Fruit fly (Drosophila melanogaster) whole organism, embryonic: Measurements from ENCODE around the gene BBIP1.

Experiments
- B-H1 ChIP-seq: fragments of 200-800 bp; sonication (Bioruptor generic); IDR thresholded peaks from 3 replicates; pipeline ENCODE4 v1.3.6; 2022; ENCODE audit warnings: missing biosample characterization, missing genetic modification characterization
- B-H2 ChIP-seq: fragments of 200-800 bp; sonication (Bioruptor generic); optimal IDR thresholded peaks from 2 replicates; lab custom pipeline; 2018; ENCODE audit warnings: missing biosample characterization, mild to moderate bottlenecking, missing genetic modification characterization
- Bteb2 ChIP-seq: fragments of 200-800 bp; sonication (Bioruptor generic); optimal IDR thresholded peaks from 2 replicates; lab custom pipeline; 2016; ENCODE audit warnings: missing biosample characterization, missing genetic modification characterization
- CG10462 ChIP-seq: fragments of 200-800 bp; sonication (Bioruptor generic); optimal IDR thresholded peaks from 2 replicates; lab custom pipeline; 2016; ENCODE audit warnings: missing biosample characterization, missing genetic modification characterization
- CG11247 ChIP-seq: fragments of 200-800 bp; sonication (Bioruptor generic); IDR thresholded peaks from 2 replicates; pipeline ENCODE4 v1.3.6; 2022; ENCODE audit warnings: missing biosample characterization, missing genetic modification characterization
- CG11456 ChIP-seq: fragments of 200-800 bp; sonication (Bioruptor generic); IDR thresholded peaks from 3 replicates; pipeline ENCODE4 v1.3.6; 2022; ENCODE audit warnings: missing biosample characterization, missing genetic modification characterization
- CG12219 ChIP-seq: fragments of 200-800 bp; sonication (Bioruptor generic); optimal IDR thresholded peaks from 3 replicates; lab custom pipeline; 2018; ENCODE audit warnings: missing biosample characterization, mild to moderate bottlenecking, missing genetic modification characterization
- CG1233 ChIP-seq: fragments of 200-800 bp; sonication (Bioruptor generic); optimal IDR thresholded peaks from 4 replicates; lab custom pipeline; 2018; ENCODE audit warnings: missing biosample characterization, mild to moderate bottlenecking, missing genetic modification characterization
- CG12942 ChIP-seq: fragments of 200-800 bp; sonication (Bioruptor generic); optimal IDR thresholded peaks from 3 replicates; lab custom pipeline; 2016; ENCODE audit warnings: missing biosample characterization, missing genetic modification characterization
- CG13624 ChIP-seq: fragments of 200-800 bp; sonication (Bioruptor generic); optimal IDR thresholded peaks from 2 replicates; lab custom pipeline; 2016; ENCODE audit warnings: missing biosample characterization, missing genetic modification characterization
- CG15479 ChIP-seq: fragments of 200-800 bp; sonication (Bioruptor generic); optimal IDR thresholded peaks from 3 replicates; lab custom pipeline; 2019; ENCODE audit warnings: missing biosample characterization, mild to moderate bottlenecking, missing genetic modification characterization, moderate library complexity
- CG15514 ChIP-seq: fragments of 200-800 bp; sonication (Bioruptor generic); optimal IDR thresholded peaks from 3 replicates; lab custom pipeline; 2017; ENCODE audit warnings: missing biosample characterization, missing genetic modification characterization, mild to moderate bottlenecking, moderate library complexity, missing genetic modification reagents
- CG34376 ChIP-seq: fragments of 200-800 bp; sonication (Bioruptor generic); optimal IDR thresholded peaks from 2 replicates; lab custom pipeline; 2018; ENCODE audit warnings: missing biosample characterization, mild to moderate bottlenecking, missing genetic modification characterization
- CG3995 ChIP-seq: fragments of 200-800 bp; sonication (Bioruptor generic); optimal IDR thresholded peaks from 3 replicates; lab custom pipeline; 2016; ENCODE audit warnings: missing biosample characterization, missing genetic modification characterization
- CG4360 ChIP-seq: fragments of 200-800 bp; sonication (Bioruptor generic); IDR thresholded peaks from 2 replicates; pipeline ENCODE4 v1.3.6; 2022; ENCODE audit warnings: missing biosample characterization, missing genetic modification characterization
- CG4404 ChIP-seq: fragments of 200-800 bp; sonication (Bioruptor generic); IDR thresholded peaks from 2 replicates; pipeline ENCODE4 v1.3.6; 2022; ENCODE audit warnings: missing biosample characterization, missing genetic modification characterization
- CG4854 ChIP-seq: fragments of 200-800 bp; sonication (Bioruptor generic); optimal IDR thresholded peaks from 2 replicates; lab custom pipeline; 2016; ENCODE audit warnings: missing biosample characterization, missing genetic modification characterization, inconsistent platforms
- CG6254 ChIP-seq: fragments of 200-800 bp; sonication (Bioruptor generic); optimal IDR thresholded peaks from 3 replicates; lab custom pipeline; 2017; ENCODE audit warnings: mild to moderate bottlenecking, missing biosample characterization, missing genetic modification reagents, missing genetic modification characterization
- CG6689 ChIP-seq: fragments of 200-800 bp; sonication (Bioruptor generic); IDR thresholded peaks from 2 replicates; pipeline ENCODE4 v1.3.6; 2022; ENCODE audit warnings: missing biosample characterization, missing genetic modification characterization
- CG9727 ChIP-seq: fragments of 200-800 bp; sonication (Bioruptor generic); optimal IDR thresholded peaks from 3 replicates; lab custom pipeline; 2017; ENCODE audit warnings: missing biosample characterization, mild to moderate bottlenecking, missing genetic modification characterization
- Chrac-16 ChIP-seq: fragments of 200-800 bp; sonication (Bioruptor generic); optimal IDR thresholded peaks from 3 replicates; lab custom pipeline; 2016; ENCODE audit warnings: missing biosample characterization, missing genetic modification characterization
- CkIIα-i1 ChIP-seq: fragments of 200-800 bp; sonication (Bioruptor generic); IDR thresholded peaks from 2 replicates; pipeline ENCODE4 v1.3.6; 2022; ENCODE audit warnings: missing biosample characterization, missing genetic modification characterization
- CrebB ChIP-seq: fragments of 200-800 bp; sonication (Bioruptor generic); optimal IDR thresholded peaks from 3 replicates; lab custom pipeline; 2018; ENCODE audit warnings: missing biosample characterization, mild to moderate bottlenecking, missing genetic modification characterization
- D19B ChIP-seq: fragments of 200-800 bp; sonication (Bioruptor generic); optimal IDR thresholded peaks from 2 replicates; lab custom pipeline; 2017; ENCODE audit warnings: missing biosample characterization, mild to moderate bottlenecking, missing genetic modification characterization
- Dbx ChIP-seq: fragments of 200-800 bp; sonication (Bioruptor generic); IDR thresholded peaks from 3 replicates; pipeline ENCODE4 v1.3.6; 2022; ENCODE audit warnings: missing biosample characterization, missing genetic modification characterization
- HLH3B ChIP-seq: fragments of 200-800 bp; sonication (Bioruptor generic); IDR thresholded peaks from 2 replicates; pipeline ENCODE4 v1.3.6; 2022; ENCODE audit warnings: missing biosample characterization, missing genetic modification characterization
- HLH54F ChIP-seq: fragments of 200-800 bp; sonication (Bioruptor generic); optimal IDR thresholded peaks from 3 replicates; lab custom pipeline; 2016; ENCODE audit warnings: missing biosample characterization, missing genetic modification characterization
- NC2α ChIP-seq: fragments of 200-800 bp; sonication (Bioruptor generic); optimal IDR thresholded peaks from 2 replicates; lab custom pipeline; 2016; ENCODE audit warnings: missing biosample characterization, missing genetic modification characterization
- NC2β ChIP-seq: fragments of 200-800 bp; sonication (Bioruptor generic); optimal IDR thresholded peaks from 2 replicates; lab custom pipeline; 2016; ENCODE audit warnings: missing biosample characterization, missing genetic modification characterization
- Scr ChIP-seq: fragments of 200-800 bp; sonication (Bioruptor generic); IDR thresholded peaks from 2 replicates; pipeline ENCODE4 v1.3.6; 2022; ENCODE audit warnings: missing biosample characterization, missing genetic modification characterization; ENCODE audit not compliant: partially characterized antibody
- Sox100B ChIP-seq: fragments of 200-800 bp; sonication (Bioruptor generic); optimal IDR thresholded peaks from 3 replicates; lab custom pipeline; 2018; ENCODE audit warnings: missing biosample characterization, mild to moderate bottlenecking, missing genetic modification characterization
- Trl ChIP-seq, 3 experiments: fragments of >200 bp in 2 of 3; fragments of 200-800 bp in 1 of 3; sonication (Bioruptor generic) in 1 of 3; optimal IDR thresholded peaks; 2 replicates in 1 of 3; 3 replicates in 2 of 3; lab custom pipeline; 2016 to 2017; ENCODE audit warnings: missing biosample characterization in 1 of 3, missing genetic modification characterization in 1 of 3
- YL-1 ChIP-seq: fragments of 200-800 bp; sonication (Bioruptor generic); optimal IDR thresholded peaks from 3 replicates; lab custom pipeline; 2017; ENCODE audit warnings: missing biosample characterization, mild to moderate bottlenecking, missing genetic modification characterization
- br ChIP-seq: fragments of >200 bp; optimal IDR thresholded peaks from 2 replicates; lab custom pipeline; 2017
- chn ChIP-seq: fragments of 200-800 bp; sonication (Bioruptor generic); optimal IDR thresholded peaks from 2 replicates; lab custom pipeline; 2016; ENCODE audit warnings: missing biosample characterization, missing genetic modification characterization
- dmrt99B ChIP-seq: fragments of 200-800 bp; sonication (Bioruptor generic); optimal IDR thresholded peaks from 2 replicates; lab custom pipeline; 2018; ENCODE audit warnings: missing biosample characterization, mild to moderate bottlenecking, missing genetic modification characterization, moderate library complexity
- fru ChIP-seq: fragments of >200 bp; optimal IDR thresholded peaks from 2 replicates; lab custom pipeline; 2017
- gro ChIP-seq: fragments of 200-800 bp; sonication (Bioruptor generic); optimal IDR thresholded peaks from 2 replicates; lab custom pipeline; 2016; ENCODE audit warnings: missing biosample characterization, missing genetic modification characterization
- jigr1 ChIP-seq: fragments of 200-800 bp; sonication (Bioruptor generic); IDR thresholded peaks from 3 replicates; pipeline ENCODE4 v1.3.6; 2022; ENCODE audit warnings: missing biosample characterization, missing genetic modification characterization
- knrl ChIP-seq: fragments of 200-800 bp; sonication (Bioruptor generic); IDR thresholded peaks from 3 replicates; pipeline ENCODE4 v1.3.6; 2022; ENCODE audit warnings: missing biosample characterization, missing genetic modification characterization; ENCODE audit not compliant: partially characterized antibody
- nerfin-1 ChIP-seq: fragments of 200-800 bp; sonication (Bioruptor generic); optimal IDR thresholded peaks from 3 replicates; lab custom pipeline; 2019; ENCODE audit warnings: missing biosample characterization, mild to moderate bottlenecking, missing genetic modification characterization, moderate library complexity
- nmo ChIP-seq: fragments of 200-800 bp; sonication (Bioruptor generic); optimal IDR thresholded peaks from 2 replicates; lab custom pipeline; 2018; ENCODE audit warnings: missing biosample characterization, mild to moderate bottlenecking, missing genetic modification characterization, moderate library complexity
- org-1 ChIP-seq: fragments of 200-800 bp; sonication (Bioruptor generic); optimal IDR thresholded peaks from 2 replicates; lab custom pipeline; 2017; ENCODE audit warnings: missing biosample characterization, missing genetic modification characterization
- peb ChIP-seq: fragments of 200-800 bp; sonication (Bioruptor generic); IDR thresholded peaks from 2 replicates; pipeline ENCODE4 v1.3.6; 2022; ENCODE audit warnings: missing biosample characterization, missing genetic modification characterization
- repo ChIP-seq: fragments of 200-800 bp; sonication (Bioruptor generic); optimal IDR thresholded peaks from 2 replicates; lab custom pipeline; 2016; ENCODE audit warnings: missing biosample characterization, missing genetic modification characterization
- salm ChIP-seq: fragments of 200-800 bp; sonication (Bioruptor generic); optimal IDR thresholded peaks from 2 replicates; lab custom pipeline; 2018; ENCODE audit warnings: missing biosample characterization, mild to moderate bottlenecking, missing genetic modification characterization
- shn ChIP-seq: fragments of 200-800 bp; sonication (Bioruptor generic); optimal IDR thresholded peaks from 3 replicates; lab custom pipeline; 2016; ENCODE audit warnings: missing biosample characterization, missing genetic modification characterization
- slou ChIP-seq: fragments of 200-800 bp; sonication (Bioruptor generic); optimal IDR thresholded peaks from 3 replicates; lab custom pipeline; 2016; ENCODE audit warnings: missing biosample characterization, missing genetic modification characterization
- sqz ChIP-seq: fragments of 200-800 bp; sonication (Bioruptor generic); optimal IDR thresholded peaks from 3 replicates; lab custom pipeline; 2018; ENCODE audit warnings: missing biosample characterization, mild to moderate bottlenecking, missing genetic modification characterization
- vfl ChIP-seq: fragments of 200-800 bp; sonication (Bioruptor generic); optimal IDR thresholded peaks from 2 replicates; lab custom pipeline; 2016; ENCODE audit warnings: missing biosample characterization, missing genetic modification characterization
- yki ChIP-seq: fragments of >200 bp; optimal IDR thresholded peaks from 3 replicates; lab custom pipeline; 2018
- zfh1 ChIP-seq: fragments of 200-800 bp; sonication (Bioruptor generic); IDR thresholded peaks from 3 replicates; pipeline ENCODE4 v1.3.6; 2022; ENCODE audit warnings: missing biosample characterization, missing genetic modification characterization

The BBIP1 gene

DNA sequence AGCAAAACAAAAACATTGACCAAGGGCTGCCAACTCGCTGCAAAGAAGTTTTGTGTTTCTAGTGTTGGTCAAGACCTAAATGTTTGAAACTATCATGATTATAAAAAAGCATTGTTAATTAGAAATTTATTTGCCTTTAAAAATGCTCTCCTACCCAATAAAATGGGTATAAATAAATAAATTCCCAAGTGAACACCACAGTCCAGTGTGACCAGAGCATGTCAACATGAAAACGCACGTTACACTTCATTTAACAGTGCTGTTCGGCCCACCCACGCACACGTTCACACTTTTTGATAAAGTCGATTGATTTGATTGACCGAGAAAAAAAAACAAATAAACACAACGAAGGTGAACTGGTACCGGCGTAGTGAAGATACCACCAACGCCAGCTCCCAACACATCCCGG, at the start of gene BBIP1, which contains the start of the genes CG9356 and CG8135 (continued):
- TF ChIP-seq CG12219 (GFP tag; lab: Kevin White, UChicago) (no peak), sqz (GFP tag; lab: Kevin White, UChicago) (peak; percentile 81), D19B (GFP tag; lab: Kevin White, UChicago) (no peak), CG11456 (GFP tag; lab: Robert Waterston, UW) (peak; percentile 75), CG1233 (GFP tag; lab: Kevin White, UChicago) (peak; percentile 2), jigr1 (GFP tag; lab: Robert Waterston, UW) (no peak), Dbx (GFP tag; lab: Robert Waterston, UW) (peak; percentile 80), Scr (peak; percentile 50), fru (no peak), Bteb2 (GFP tag; lab: Kevin White, UChicago) (peak; percentile 82), B-H1 (GFP tag; lab: Robert Waterston, UW) (0 out of 3 replicates have a peak, but pooled peaks have one; percentile 28), salm (tag; lab: Kevin White, UChicago) (peak; percentile 47), CG4404 (peak; percentile 37; the same call in 1 of the 2 replicates), br (lab: Kevin White, UChicago) (no peak), knrl (GFP tag; lab: Robert Waterston, UW) (no peak), org-1 (no peak), CG4854 (GFP tag; lab: Kevin White, UChicago) (peak; percentile 79), B-H2 (GFP tag; lab: Kevin White, UChicago) (peak; percentile 74), slou (GFP tag; lab: Kevin White, UChicago) (peak; percentile 46), nmo (GFP tag; lab: Kevin White, UChicago) (peak; percentile 81), Sox100B (GFP tag; lab: Kevin White, UChicago) (no peak), CG15479 (no peak), peb (GFP tag; lab: Robert Waterston, UW) (no peak), CG3995 (GFP tag; lab: Kevin White, UChicago) (peak; percentile 40), CG6254 (GFP tag; lab: Kevin White, UChicago) (peak; percentile 56), Chrac-16 (GFP tag; lab: Kevin White, UChicago) (peak; percentile 85), NC2β (GFP tag; lab: Kevin White, UChicago) (peak; percentile 88), shn (GFP tag; lab: Kevin White, UChicago) (peak; percentile 57), HLH3B (GFP tag; lab: Robert Waterston, UW) (peak; percentile 59; the same call in 1 of the 2 replicates), CkIIα-i1 (GFP tag; lab: Robert Waterston, UW) (no peak), CG6689 (peak; percentile 67), vfl (GFP tag; lab: Kevin White, UChicago) (peak; percentile 69), HLH54F (GFP tag; lab: Kevin White, UChicago) (peak; percentile 87), CG9727 (GFP tag; lab: Kevin White, UChicago) (peak; percentile 76), Trl (optimal IDR thresholded peaks at IDR 0.05; lab: Kevin White, UChicago) (no peak), Trl (GFP tag; optimal IDR thresholded peaks at IDR 0.05; lab: Kevin White, UChicago) (peak; percentile 84), yki (lab: Kevin White, UChicago) (no peak), CG15514 (GFP tag; lab: Kevin White, UChicago) (peak; percentile 91), chn (GFP tag; lab: Kevin White, UChicago) (peak; percentile 90), nerfin-1 (tag; lab: Kevin White, UChicago) (peak; percentile 54), dmrt99B (tag; lab: Kevin White, UChicago) (no peak), CG34376 (GFP tag; lab: Kevin White, UChicago) (peak; percentile 65), repo (GFP tag; lab: Kevin White, UChicago) (peak; percentile 52), CG10462 (GFP tag; lab: Kevin White, UChicago) (peak; percentile 74), zfh1 (GFP tag; lab: Robert Waterston, UW) (peak; percentile 68; the same call in 2 of the 3 replicates), CG4360 (GFP tag; lab: Robert Waterston, UW) (peak; percentile 36; the same call in 1 of the 2 replicates), NC2α (GFP tag; lab: Kevin White, UChicago) (peak; percentile 65), YL-1 (GFP tag; lab: Kevin White, UChicago) (peak; percentile 96), gro (GFP tag; lab: Kevin White, UChicago) (peak; percentile 81), CG13624 (GFP tag; lab: Kevin White, UChicago) (peak; percentile 90), CG11247 (GFP tag; lab: Robert Waterston, UW) (peak; percentile 54; the same call in 1 of the 2 replicates), CrebB (tag; lab: Kevin White, UChicago) (peak; percentile 49), CG12942 (GFP tag; lab: Kevin White, UChicago) (peak; percentile 82)
